Worm (Caenorhabditis elegans): Measurements from ENCODE around the gene sup-26.

DNA sequence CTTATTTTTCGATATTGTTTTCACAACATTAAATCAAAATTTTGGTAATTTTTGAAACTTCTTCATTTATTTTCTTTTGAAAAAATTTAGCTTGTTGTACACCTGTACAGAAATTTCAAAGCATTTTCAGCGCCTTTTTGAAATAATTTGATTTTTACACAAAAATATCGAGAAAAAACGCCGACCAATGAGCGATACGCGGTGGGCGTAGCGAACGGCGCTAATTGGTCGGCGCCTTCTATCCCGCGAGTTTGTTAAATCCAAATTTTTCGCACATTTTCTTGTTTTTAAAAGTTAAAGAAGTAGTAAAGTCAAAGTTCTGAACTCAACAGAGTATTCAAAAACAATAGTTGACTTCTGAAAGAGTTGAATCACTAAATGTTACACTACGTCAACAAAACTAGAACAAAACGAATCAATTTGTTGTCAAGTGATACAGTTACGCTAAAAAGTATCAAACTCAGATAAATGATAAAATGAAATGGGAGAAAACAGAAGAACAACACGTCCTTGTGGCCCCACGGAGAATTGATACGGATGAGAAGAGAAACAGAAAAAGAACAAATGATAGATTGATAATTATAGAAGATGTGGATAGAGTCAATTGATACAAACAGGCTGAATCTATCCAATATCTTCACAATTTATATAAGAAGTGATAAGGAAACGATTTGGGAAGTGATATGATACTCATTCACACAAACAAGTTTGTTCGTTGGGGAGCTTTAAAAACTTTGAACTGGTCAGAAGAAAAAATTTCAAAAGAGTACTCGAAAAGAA lies 48.4 kb upstream of the sup-26 start:
- no peak for TF ChIP-seq ztf-16 (tag; optimal IDR thresholded peaks at IDR 0.05)
- TF ChIP-seq che-1 (tag; optimal IDR thresholded peaks at IDR 0.05) = no peak
- no peak for TF ChIP-seq nhr-11 (tag; optimal IDR thresholded peaks at IDR 0.05)
- TF ChIP-seq pag-3 (tag; optimal IDR thresholded peaks at IDR 0.05; ENCODE audit: borderline replicate concordance) = no peak
- no peak for TF ChIP-seq ama-1 (optimal IDR thresholded peaks at IDR 0.05)
- no peak for TF ChIP-seq ets-4 (tag; optimal IDR thresholded peaks at IDR 0.05)
- no peak for TF ChIP-seq T23F11.4 (GFP tag; optimal IDR thresholded peaks at IDR 0.05)
- TF ChIP-seq madf-2 (tag; optimal IDR thresholded peaks at IDR 0.05) = no peak

Data from whole organism, late embryonic.